Fruit fly (Drosophila melanogaster) whole organism, pupa: Measurements from ENCODE around the gene CG5984.

Source experiments
- CG10348 ChIP-seq: fragments of 200-800 bp; sonication (Bioruptor generic); IDR thresholded peaks from 2 replicates; pipeline ENCODE4 v1.3.6; 2022; ENCODE audit warnings: missing biosample characterization, missing genetic modification characterization
- CG32121 ChIP-seq: fragments of 200-800 bp; sonication (Bioruptor generic); IDR thresholded peaks from 2 replicates; pipeline ENCODE4 v1.3.6; 2022; ENCODE audit warnings: missing biosample characterization, missing genetic modification characterization
- CG8301 ChIP-seq: fragments of 200-800 bp; sonication (Bioruptor generic); optimal IDR thresholded peaks from 2 replicates; lab custom pipeline; 2018; ENCODE audit warnings: missing biosample characterization, mild to moderate bottlenecking, missing genetic modification characterization
- CG9948 ChIP-seq: fragments of 200-800 bp; sonication (Bioruptor generic); optimal IDR thresholded peaks from 2 replicates; lab custom pipeline; 2018; ENCODE audit warnings: missing biosample characterization, mild to moderate bottlenecking, missing genetic modification characterization, moderate library complexity
- Ets98B ChIP-seq: fragments of 200-800 bp; sonication (Bioruptor generic); IDR thresholded peaks from 2 replicates; pipeline ENCODE4 v1.3.6; 2022; ENCODE audit warnings: missing biosample characterization, missing genetic modification characterization
- Pif1B ChIP-seq: fragments of 200-800 bp; sonication (Bioruptor generic); optimal IDR thresholded peaks from 3 replicates; lab custom pipeline; 2016; ENCODE audit warnings: missing biosample characterization, missing genetic modification characterization
- Snoo ChIP-seq: fragments of 200-800 bp; sonication (Bioruptor generic); optimal IDR thresholded peaks from 3 replicates; lab custom pipeline; 2017; ENCODE audit warnings: missing biosample characterization, mild to moderate bottlenecking, missing genetic modification characterization, inconsistent platforms
- gl ChIP-seq: fragments of 200-800 bp; sonication (Bioruptor generic); optimal IDR thresholded peaks from 2 replicates; lab custom pipeline; 2018; ENCODE audit warnings: missing biosample characterization, mild to moderate bottlenecking, missing genetic modification characterization

- TF ChIP-seq Ets98B (GFP tag; lab: Robert Waterston, UW) (peak; percentile 22; the same call in 1 of the 2 replicates), Pif1B (GFP tag; lab: Kevin White, UChicago) (no peak), gl (tag; lab: Kevin White, UChicago) (no peak), CG8301 (tag; lab: Kevin White, UChicago) (no peak), CG9948 (tag; lab: Kevin White, UChicago) (no peak), Snoo (no peak), CG32121 (no peak), CG10348 (GFP tag; lab: Robert Waterston, UW) (no peak)
These were observed 22.8 kb upstream of the CG5984 start for dm6 chr3R:27270379-27271266.
